Worm (Caenorhabditis elegans): ENCODE results near the gene sqv-6.

The sqv-6 gene

DNA sequence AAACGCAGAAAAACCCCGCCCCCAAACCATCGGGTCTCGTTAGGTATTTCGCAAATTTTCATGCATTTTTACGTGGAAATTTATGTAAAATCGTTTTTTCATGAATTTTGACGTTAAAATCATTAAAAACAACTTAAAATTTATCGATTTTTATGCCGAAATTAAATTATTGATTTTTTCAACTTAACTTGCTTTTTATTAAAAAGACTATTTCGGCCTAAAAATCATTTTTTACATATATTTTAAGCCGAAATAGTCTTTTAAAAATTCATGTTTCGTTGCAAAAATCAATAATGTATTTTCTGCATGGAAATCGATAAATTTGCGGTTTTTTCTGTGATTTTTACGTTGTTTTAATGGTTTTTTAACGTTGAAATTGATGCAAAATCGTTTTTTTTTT is 31.0 kb upstream of the sqv-6 start:
- no peak for TF ChIP-seq hmg-4 (GFP tag; optimal IDR thresholded peaks at IDR 0.05)

DNA sequence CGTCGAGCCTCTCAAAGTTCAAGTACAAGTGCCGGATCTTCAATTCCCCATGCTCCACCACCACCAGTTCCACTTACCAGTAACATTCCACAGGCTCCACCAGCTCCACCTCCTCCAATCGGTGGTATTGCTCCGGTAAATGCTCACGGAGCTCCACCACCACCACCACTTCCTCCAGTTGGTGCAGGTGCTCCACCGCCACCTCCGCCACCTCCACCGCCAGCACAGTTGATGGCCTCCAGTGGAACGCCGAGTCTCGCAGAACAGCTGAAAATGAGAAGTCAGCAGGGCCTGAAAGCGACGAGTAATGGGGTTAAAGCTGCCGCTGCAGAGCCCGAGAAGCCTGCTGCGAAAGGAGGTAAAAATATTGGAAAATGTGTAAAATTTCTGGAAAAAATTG is 25.7 kb upstream of the sqv-6 start:
- no peak for TF ChIP-seq tra-4 (tag; optimal IDR thresholded peaks at IDR 0.05)
- 0 out of 2 replicates have a peak, but pooled peaks have one; percentile 14 for TF ChIP-seq scrt-1 (GFP tag; IDR thresholded peaks at IDR 0.05)

DNA sequence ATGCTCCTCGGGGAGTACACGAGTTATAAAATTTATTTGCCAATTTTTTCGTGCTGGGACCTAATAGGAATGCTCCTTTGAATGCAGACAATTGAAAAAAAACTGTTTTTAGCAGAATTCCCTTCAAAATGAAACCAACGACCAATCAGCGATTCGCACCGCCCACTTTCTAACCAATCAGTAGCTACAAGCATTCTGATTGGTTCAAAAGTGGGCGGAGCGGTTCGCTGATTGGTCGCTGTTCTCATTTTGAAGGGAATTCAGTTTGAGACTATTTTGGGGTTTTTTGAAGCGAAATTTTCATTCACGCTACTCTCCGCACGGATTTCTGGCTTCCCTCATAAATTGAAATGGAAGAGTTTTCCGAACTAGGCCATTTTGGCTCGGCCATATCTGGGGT is 18.5 kb upstream of the sqv-6 start:
- no peak for TF ChIP-seq hmbx-1 (tag; optimal IDR thresholded peaks at IDR 0.05)
- no peak for TF ChIP-seq F13C5.2 (tag; optimal IDR thresholded peaks at IDR 0.05)
- TF ChIP-seq sea-1 (GFP tag; conservative IDR thresholded peaks at IDR 0.05) = no peak
- TF ChIP-seq B0310.2 (tag; optimal IDR thresholded peaks at IDR 0.05) = no peak
- no peak for TF ChIP-seq tra-4 (tag; optimal IDR thresholded peaks at IDR 0.05)
- no peak for TF ChIP-seq tbx-11 (GFP tag; IDR thresholded peaks at IDR 0.05)
- no peak for TF ChIP-seq flt-1 (GFP tag; IDR thresholded peaks at IDR 0.05)
- TF ChIP-seq aly-1 (tag; optimal IDR thresholded peaks at IDR 0.05) = no peak
- TF ChIP-seq ama-1 (optimal IDR thresholded peaks at IDR 0.05) = no peak
- TF ChIP-seq ceh-13 (GFP tag; optimal IDR thresholded peaks at IDR 0.05) = no peak
- TF ChIP-seq hmg-4 (GFP tag; optimal IDR thresholded peaks at IDR 0.05) = no peak
- TF ChIP-seq hnd-1 (tag; optimal IDR thresholded peaks at IDR 0.05) = no peak
- TF ChIP-seq ceh-36 (tag; optimal IDR thresholded peaks at IDR 0.05) = no peak
- TF ChIP-seq scrt-1 (GFP tag; IDR thresholded peaks at IDR 0.05) = no peak
- no peak for TF ChIP-seq ets-7 (tag; optimal IDR thresholded peaks at IDR 0.05)
- no peak for TF ChIP-seq tbx-37 (GFP tag; conservative IDR thresholded peaks at IDR 0.05)
- TF ChIP-seq pes-1 (GFP tag; IDR thresholded peaks at IDR 0.05) = no peak

DNA sequence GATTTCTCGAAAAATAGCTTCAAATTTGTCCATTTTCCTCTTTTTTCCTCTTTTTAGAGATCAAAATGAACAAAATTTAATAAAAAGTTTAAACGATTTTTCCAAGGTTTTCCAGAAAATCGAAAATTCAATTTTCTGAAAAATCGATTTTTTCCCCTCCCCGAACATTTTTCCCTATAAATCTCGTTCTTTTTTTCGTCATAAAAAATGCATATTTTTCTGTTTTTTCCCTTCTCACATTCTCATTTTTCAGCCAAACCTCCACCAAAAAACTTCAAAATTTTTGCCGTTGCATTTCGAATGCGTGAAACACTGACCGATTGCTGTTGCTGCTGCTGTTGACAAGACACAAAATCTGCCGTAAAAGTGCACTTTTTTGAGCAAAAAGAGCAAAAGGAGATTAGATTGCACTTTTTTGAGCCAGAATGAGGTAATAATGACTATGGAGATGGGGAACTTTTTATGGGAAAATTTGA is 17.7 kb upstream of the sqv-6 start, which contains the start of the genes Y50D4C.12 and unc-34:
Y50D4C.12 (plus strand) TSS at position 301 of the 476 bp plus-strand sequence.
unc-34 (plus strand) TSS at position 426 of the 476 bp plus-strand sequence.
- no peak for TF ChIP-seq aly-1 (tag; optimal IDR thresholded peaks at IDR 0.05)

DNA sequence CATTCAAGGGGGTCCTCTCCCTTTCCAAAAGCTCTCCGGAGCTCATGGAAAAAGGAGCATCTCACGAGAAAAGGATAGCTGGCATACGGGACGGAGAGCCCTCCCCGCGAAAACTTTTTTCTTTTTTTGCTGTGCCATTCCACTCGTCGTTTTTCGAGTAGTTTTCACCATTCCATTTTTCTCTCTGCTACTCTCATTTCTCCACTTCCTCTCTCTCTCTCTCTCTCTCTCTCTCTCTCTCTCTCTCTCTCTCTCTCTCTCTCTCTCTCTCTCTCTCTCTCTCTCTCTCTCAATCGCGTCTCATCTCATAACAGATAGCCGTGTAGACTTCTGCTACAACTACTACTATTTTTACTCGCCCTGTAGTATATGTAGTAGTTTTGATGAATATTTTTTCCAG is 15.1 kb upstream of the sqv-6 start:
- TF ChIP-seq ets-7 (tag; optimal IDR thresholded peaks at IDR 0.05) = no peak
- no peak for TF ChIP-seq flt-1 (GFP tag; IDR thresholded peaks at IDR 0.05)
- no peak for TF ChIP-seq scrt-1 (GFP tag; IDR thresholded peaks at IDR 0.05)
- TF ChIP-seq B0310.2 (tag; optimal IDR thresholded peaks at IDR 0.05) = no peak
- no peak for TF ChIP-seq sea-1 (GFP tag; conservative IDR thresholded peaks at IDR 0.05)
- no peak for TF ChIP-seq ceh-36 (tag; optimal IDR thresholded peaks at IDR 0.05)
- TF ChIP-seq F13C5.2 (tag; optimal IDR thresholded peaks at IDR 0.05) = no peak
- TF ChIP-seq hnd-1 (tag; optimal IDR thresholded peaks at IDR 0.05) = no peak
- TF ChIP-seq aly-1 (tag; optimal IDR thresholded peaks at IDR 0.05) = no peak
- no peak for TF ChIP-seq ama-1 (optimal IDR thresholded peaks at IDR 0.05)
- TF ChIP-seq ceh-13 (GFP tag; optimal IDR thresholded peaks at IDR 0.05) = no peak
- no peak for TF ChIP-seq pes-1 (GFP tag; IDR thresholded peaks at IDR 0.05)
- no peak for TF ChIP-seq hmbx-1 (tag; optimal IDR thresholded peaks at IDR 0.05)
- no peak for TF ChIP-seq tra-4 (tag; optimal IDR thresholded peaks at IDR 0.05)
- TF ChIP-seq tbx-11 (GFP tag; IDR thresholded peaks at IDR 0.05) = no peak

DNA sequence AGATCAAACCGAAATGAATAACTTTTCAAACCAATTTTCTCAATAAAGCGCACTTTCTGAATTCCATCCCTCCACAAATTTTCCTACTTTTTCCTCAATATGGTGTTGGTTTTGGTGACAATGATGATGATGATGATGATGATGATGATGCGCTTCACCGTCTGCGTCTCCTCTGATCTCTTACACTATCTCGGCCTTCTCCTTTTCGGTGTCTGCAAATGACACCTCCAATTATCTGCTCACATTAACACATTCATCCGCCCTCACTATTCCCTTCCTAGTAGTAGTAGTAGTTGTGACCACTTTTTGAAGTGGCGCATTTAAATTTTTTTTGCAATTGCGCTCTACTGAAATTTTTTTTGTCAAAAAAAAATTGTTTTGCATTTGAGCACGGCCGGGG is 14.0 kb upstream of the sqv-6 start:
- no peak for TF ChIP-seq scrt-1 (GFP tag; IDR thresholded peaks at IDR 0.05)
- no peak for TF ChIP-seq B0310.2 (tag; optimal IDR thresholded peaks at IDR 0.05)
- no peak for TF ChIP-seq ceh-36 (tag; optimal IDR thresholded peaks at IDR 0.05)
- TF ChIP-seq aly-1 (tag; optimal IDR thresholded peaks at IDR 0.05) = no peak
- TF ChIP-seq ets-7 (tag; optimal IDR thresholded peaks at IDR 0.05) = no peak
- TF ChIP-seq hmg-4 (GFP tag; optimal IDR thresholded peaks at IDR 0.05) = no peak
- no peak for TF ChIP-seq flt-1 (GFP tag; IDR thresholded peaks at IDR 0.05)
- TF ChIP-seq sea-1 (GFP tag; conservative IDR thresholded peaks at IDR 0.05) = no peak
- TF ChIP-seq ama-1 (optimal IDR thresholded peaks at IDR 0.05) = no peak
- no peak for TF ChIP-seq tbx-11 (GFP tag; IDR thresholded peaks at IDR 0.05)
- no peak for TF ChIP-seq pes-1 (GFP tag; IDR thresholded peaks at IDR 0.05)
- no peak for TF ChIP-seq F13C5.2 (tag; optimal IDR thresholded peaks at IDR 0.05)
- TF ChIP-seq hnd-1 (tag; optimal IDR thresholded peaks at IDR 0.05) = no peak
- no peak for TF ChIP-seq hmbx-1 (tag; optimal IDR thresholded peaks at IDR 0.05)
- no peak for TF ChIP-seq tbx-37 (GFP tag; conservative IDR thresholded peaks at IDR 0.05)
- TF ChIP-seq ceh-13 (GFP tag; optimal IDR thresholded peaks at IDR 0.05) = no peak
- no peak for TF ChIP-seq tra-4 (tag; optimal IDR thresholded peaks at IDR 0.05)

DNA sequence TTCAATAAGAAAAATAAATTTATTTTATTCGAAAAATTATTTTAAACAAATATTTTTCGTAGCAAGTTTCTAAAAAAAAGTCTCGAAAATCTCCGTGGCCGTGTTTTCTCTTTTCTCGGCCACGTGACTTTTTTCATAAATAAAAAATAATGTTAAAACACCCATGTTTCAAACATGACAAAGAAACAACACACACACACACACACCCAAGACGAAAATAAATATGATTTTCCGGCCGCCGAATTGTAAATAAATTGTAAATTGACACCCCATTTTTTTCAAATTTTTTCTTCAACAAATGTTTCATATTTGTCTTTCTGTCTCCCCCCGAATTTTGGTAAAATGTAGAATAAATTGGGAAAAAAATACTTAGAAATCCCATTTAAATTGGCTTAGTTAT is 13.3 kb upstream of the sqv-6 start:
- no peak for TF ChIP-seq hmg-4 (GFP tag; optimal IDR thresholded peaks at IDR 0.05)
- no peak for TF ChIP-seq hmbx-1 (tag; optimal IDR thresholded peaks at IDR 0.05)
- no peak for TF ChIP-seq F13C5.2 (tag; optimal IDR thresholded peaks at IDR 0.05)
- no peak for TF ChIP-seq tbx-37 (GFP tag; conservative IDR thresholded peaks at IDR 0.05)
- TF ChIP-seq ets-7 (tag; optimal IDR thresholded peaks at IDR 0.05) = no peak
- TF ChIP-seq flt-1 (GFP tag; IDR thresholded peaks at IDR 0.05) = no peak
- no peak for TF ChIP-seq ceh-36 (tag; optimal IDR thresholded peaks at IDR 0.05)
- no peak for TF ChIP-seq ceh-13 (GFP tag; optimal IDR thresholded peaks at IDR 0.05)
- TF ChIP-seq hnd-1 (tag; optimal IDR thresholded peaks at IDR 0.05) = no peak
- no peak for TF ChIP-seq sea-1 (GFP tag; conservative IDR thresholded peaks at IDR 0.05)
- TF ChIP-seq B0310.2 (tag; optimal IDR thresholded peaks at IDR 0.05) = no peak
- TF ChIP-seq tra-4 (tag; optimal IDR thresholded peaks at IDR 0.05) = no peak

DNA sequence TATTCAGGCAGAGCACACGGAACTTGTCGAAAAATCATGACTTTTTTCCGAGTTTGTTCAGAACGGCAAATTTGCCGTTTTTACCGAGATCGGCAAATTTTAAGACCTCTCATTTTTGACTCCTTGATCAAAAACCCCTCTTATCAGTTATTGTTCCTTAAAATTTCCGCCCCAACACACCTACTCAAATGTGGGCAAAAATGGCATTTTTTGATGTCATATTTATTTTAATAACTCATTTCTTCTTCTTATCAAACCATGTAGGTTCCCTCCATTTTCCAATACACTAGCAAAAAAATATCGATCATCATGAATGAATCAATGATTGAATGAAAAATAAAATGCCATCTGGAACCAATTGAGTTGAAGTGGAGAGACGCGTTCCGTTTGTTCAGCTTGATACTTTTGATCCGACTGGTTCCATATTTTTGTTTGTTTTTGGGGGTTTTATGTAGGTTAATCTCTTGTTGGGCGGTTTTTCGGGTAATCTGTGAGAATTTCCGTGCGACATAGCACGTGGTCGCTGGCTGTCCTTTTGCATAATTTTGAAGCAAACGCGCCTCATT is 12.0 kb upstream of the sqv-6 start:
- TF ChIP-seq hmbx-1 (tag; optimal IDR thresholded peaks at IDR 0.05) (no peak), tbx-11 (GFP tag; IDR thresholded peaks at IDR 0.05) (no peak), tra-4 (tag; optimal IDR thresholded peaks at IDR 0.05) (no peak), hmg-4 (GFP tag; optimal IDR thresholded peaks at IDR 0.05) (no peak)
